Fruit fly (Drosophila melanogaster) Kc167 (cell line): ENCODE results near the gene et.

ENCODE experiments used
- Sin3A ChIP-seq: fragments of >200 bp; optimal IDR thresholded peaks from 2 replicates; lab custom pipeline; 2018; ENCODE audit warnings: missing external identifiers
- ttk ChIP-seq: sonication (Bioruptor generic); optimal IDR thresholded peaks from 2 replicates; lab custom pipeline; 2017; ENCODE audit warnings: missing external identifiers

DNA sequence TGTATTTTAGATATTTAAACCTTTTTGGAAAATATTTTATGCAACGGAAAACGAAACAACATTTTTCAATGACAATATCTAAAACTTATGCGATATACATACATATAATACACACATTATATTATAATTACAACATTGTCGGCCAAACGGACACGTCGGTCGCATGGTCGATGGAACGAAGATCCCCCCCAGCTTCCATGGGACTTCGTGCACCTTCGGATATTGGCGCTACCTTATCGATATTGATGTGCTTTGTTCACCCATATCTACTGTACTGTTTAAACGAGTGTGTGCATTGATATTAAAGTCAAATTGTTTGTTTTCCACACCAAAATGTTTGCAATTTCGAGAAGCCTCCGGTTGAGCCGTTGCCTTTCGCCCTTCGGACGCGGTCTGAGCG, 50.3 kb downstream of the et start, which contains the start of gene CG14212:
- no peak for TF ChIP-seq Sin3A (lab: Kevin White, UChicago)
- TF ChIP-seq ttk (lab: Kevin White, UChicago): no peak
